Worm (Caenorhabditis elegans): ENCODE measurements around the gene F33G12.3.

F33G12.3 gene

ce11 chrII:5047279-5047678, 13.4 kb upstream of the F33G12.3 start:
- TF ChIP-seq aptf-3 (GFP tag; IDR thresholded peaks at IDR 0.05) (no peak), hmg-1.2 (GFP tag; IDR thresholded peaks at IDR 0.05) (peak; percentile 70; the same call in 1 of the 2 replicates), cebp-1 (GFP tag; IDR thresholded peaks at IDR 0.05) (no peak), cebp-1 (tag; optimal IDR thresholded peaks at IDR 0.05) (peak; percentile 19)

ce11 chrII:5046209-5047200, 12.7 kb upstream of the F33G12.3 start:
- no peak for TF ChIP-seq ztf-22 (GFP tag; optimal IDR thresholded peaks at IDR 0.05)

ce11 chrII:5042381-5042930, 8.6 kb upstream of the F33G12.3 start:
- TF ChIP-seq attf-3 (GFP tag; conservative IDR thresholded peaks at IDR 0.05) (no peak), aptf-3 (GFP tag; IDR thresholded peaks at IDR 0.05) (no peak), lir-1 (GFP tag; conservative IDR thresholded peaks at IDR 0.05) (no peak), Y53G8AR.9 (GFP tag; conservative IDR thresholded peaks at IDR 0.05) (no peak), F23B12.7 (tag; optimal IDR thresholded peaks at IDR 0.05; ENCODE audit: insufficient read depth) (no peak), hlh-12 (tag; optimal IDR thresholded peaks at IDR 0.05) (no peak), K12H6.12 (tag; optimal IDR thresholded peaks at IDR 0.05) (no peak)

- TF ChIP-seq nhr-27 (tag; optimal IDR thresholded peaks at IDR 0.05), result no peak
- peak; percentile 16 for TF ChIP-seq lsl-1 (GFP tag; optimal IDR thresholded peaks at IDR 0.05)
Measured at ce11 chrII:5040631-5041156, 6.9 kb upstream of the F33G12.3 start, which contains the start of gene F33G12.7. TSS of gene F33G12.7 (minus strand) at chrII:5040681.

- TF ChIP-seq lin-35 (GFP tag; optimal IDR thresholded peaks at IDR 0.05) (no peak), hsf-1 (GFP tag; IDR thresholded peaks at IDR 0.05) (no peak), nhr-27 (tag; optimal IDR thresholded peaks at IDR 0.05) (no peak), nhr-179 (tag; optimal IDR thresholded peaks at IDR 0.05) (no peak), B0336.3 (GFP tag; IDR thresholded peaks at IDR 0.05) (no peak), Y53F4B.3 (GFP tag; IDR thresholded peaks at IDR 0.05) (no peak), mcd-1 (GFP tag; IDR thresholded peaks at IDR 0.05) (no peak), F23B12.7 (tag; optimal IDR thresholded peaks at IDR 0.05; ENCODE audit: insufficient read depth) (peak; percentile 18)
Measured at ce11 chrII:5039912-5040311, 6.1 kb upstream of the F33G12.3 start, which contains the start of gene golg-2. TSS of gene golg-2 (minus strand) at chrII:5040091.

- TF ChIP-seq madf-6 (GFP tag; IDR thresholded peaks at IDR 0.05), result peak; percentile 43; the same call in 1 of the 2 replicates
- no peak for TF ChIP-seq madf-3 (GFP tag; IDR thresholded peaks at IDR 0.05)
Measured at ce11 chrII:5036128-5036527, 2.3 kb upstream of the F33G12.3 start, which contains the start of gene lrr-1. TSS of gene lrr-1 (minus strand) at chrII:5036439.

- TF ChIP-seq gei-17 (GFP tag; optimal IDR thresholded peaks at IDR 0.05), result no peak
- TF ChIP-seq zim-3 (tag; optimal IDR thresholded peaks at IDR 0.05), result peak; percentile 53
- no peak for TF ChIP-seq aptf-2 (GFP tag; conservative IDR thresholded peaks at IDR 0.05)
- 0 out of 2 replicates have a peak, but pooled peaks have one; percentile 45 for TF ChIP-seq Y95B8A.8 (GFP tag; IDR thresholded peaks at IDR 0.05)
- TF ChIP-seq T07F8.4 (tag; optimal IDR thresholded peaks at IDR 0.05), result peak; percentile 38
- TF ChIP-seq ztf-28 (GFP tag; IDR thresholded peaks at IDR 0.05), result 0 out of 2 replicates have a peak, but pooled peaks have one; percentile 14
- TF ChIP-seq ets-4 (GFP tag; optimal IDR thresholded peaks at IDR 0.05), result peak; percentile 7
- peak; percentile 46 for TF ChIP-seq unc-130 (GFP tag; optimal IDR thresholded peaks at IDR 0.05)
- peak; percentile 34 for TF ChIP-seq snpc-4 (GFP tag; optimal IDR thresholded peaks at IDR 0.05)
- peak in 3 of 4 experiments; percentile 48 to 70 (median 69) for TF ChIP-seq snpc-4 (tag; optimal IDR thresholded peaks at IDR 0.05)
- TF ChIP-seq zfh-2 (GFP tag; conservative IDR thresholded peaks at IDR 0.05), result no peak; the same call in 1 of the 2 replicates
- no peak for TF ChIP-seq F49E8.2 (tag; optimal IDR thresholded peaks at IDR 0.05; ENCODE audit: insufficient read depth)
- TF ChIP-seq rec-8 (tag; optimal IDR thresholded peaks at IDR 0.05), result peak in 1 of 2 experiments; percentile 77
Measured at ce11 chrII:5032669-5033068, 1.2 kb downstream of the F33G12.3 start.
